Worm (Caenorhabditis elegans) whole organism, L2 larva: Measurements from ENCODE around the gene B0024.3.
A peak's percentile ranks its signal among the peaks of the same experiment; 100 is the strongest.

Source experiments
- C34F6.9 ChIP-seq: fragments of 150-350 bp; optimal IDR thresholded peaks from 2 replicates; lab custom pipeline; 2014; ENCODE audit warnings: missing biosample characterization, missing genetic modification characterization
- fos-1 ChIP-seq: fragments of 150-350 bp; optimal IDR thresholded peaks from 2 replicates; lab custom pipeline; 2014; ENCODE audit warnings: missing biosample characterization, missing genetic modification characterization
- lin-13 ChIP-seq: fragments of 150-350 bp; optimal IDR thresholded peaks from 2 replicates; lab custom pipeline; 2014; ENCODE audit warnings: missing biosample characterization, missing genetic modification reagents, missing genetic modification characterization
- lsy-2 ChIP-seq, 2 experiments: fragments of 150-350 bp in 1 of 2; sonication (generic microtip) in 1 of 2; optimal IDR thresholded peaks; 2 replicates each; lab custom pipeline; 2014 to 2017; ENCODE audit warnings: missing biosample characterization in 2 of 2, missing genetic modification characterization in 2 of 2
- mbf-1 ChIP-seq: sonication (generic microtip); optimal IDR thresholded peaks from 2 replicates; lab custom pipeline; 2017; ENCODE audit warnings: missing biosample characterization, missing genetic modification characterization
- nhr-10 ChIP-seq: sonication (generic microtip); optimal IDR thresholded peaks from 2 replicates; lab custom pipeline; 2017; ENCODE audit warnings: missing biosample characterization, missing genetic modification characterization

Gene B0024.3

ce11 chrV:10338305-10338992, 51.1 kb downstream of the B0024.3 start, which contains the start of gene arx-2:
arx-2 (minus strand) TSS chrV:10338355.
- TF ChIP-seq lsy-2 (tag; optimal IDR thresholded peaks at IDR 0.05; lab: Kevin White, UChicago) (peak in 1 of 2 experiments; percentile 66), nhr-10 (tag; lab: Kevin White, UChicago) (no peak), lin-13 (peak; percentile 30), C34F6.9 (tag; lab: Kevin White, UChicago) (peak; percentile 65), mbf-1 (tag; lab: Kevin White, UChicago) (no peak), fos-1 (peak; percentile 32)
